Worm (Caenorhabditis elegans): Measurements from ENCODE around the gene fipr-2.

- TF ChIP-seq elt-3 (tag; optimal IDR thresholded peaks at IDR 0.05), result no peak
- TF ChIP-seq lin-39 (tag; optimal IDR thresholded peaks at IDR 0.05), result no peak
- no peak for TF ChIP-seq ama-1 (optimal IDR thresholded peaks at IDR 0.05)
- no peak for TF ChIP-seq ceh-82 (tag; optimal IDR thresholded peaks at IDR 0.05)
- TF ChIP-seq R02D3.7 (tag; optimal IDR thresholded peaks at IDR 0.05), result no peak
- no peak for TF ChIP-seq nhr-10 (tag; optimal IDR thresholded peaks at IDR 0.05)
- TF ChIP-seq nhr-25 (tag; optimal IDR thresholded peaks at IDR 0.05), result no peak
- no peak for TF ChIP-seq skn-1 (tag; optimal IDR thresholded peaks at IDR 0.05)
- TF ChIP-seq nhr-77 (tag; optimal IDR thresholded peaks at IDR 0.05), result no peak
- no peak for TF ChIP-seq mdl-1 (tag; optimal IDR thresholded peaks at IDR 0.05)
- no peak for TF ChIP-seq nhr-11 (tag; optimal IDR thresholded peaks at IDR 0.05)
- no peak for TF ChIP-seq alr-1 (tag; optimal IDR thresholded peaks at IDR 0.05)
These were observed 12.1 kb downstream of the fipr-2 start, which contains the start of gene K01D12.1 for ce11 chrV:12377256-12377655.
